Worm (Caenorhabditis elegans): Measurements from ENCODE around the gene ZK938.1.
A peak's percentile ranks its signal among the peaks of the same experiment; 100 is the strongest.

ZK938.1 gene

DNA sequence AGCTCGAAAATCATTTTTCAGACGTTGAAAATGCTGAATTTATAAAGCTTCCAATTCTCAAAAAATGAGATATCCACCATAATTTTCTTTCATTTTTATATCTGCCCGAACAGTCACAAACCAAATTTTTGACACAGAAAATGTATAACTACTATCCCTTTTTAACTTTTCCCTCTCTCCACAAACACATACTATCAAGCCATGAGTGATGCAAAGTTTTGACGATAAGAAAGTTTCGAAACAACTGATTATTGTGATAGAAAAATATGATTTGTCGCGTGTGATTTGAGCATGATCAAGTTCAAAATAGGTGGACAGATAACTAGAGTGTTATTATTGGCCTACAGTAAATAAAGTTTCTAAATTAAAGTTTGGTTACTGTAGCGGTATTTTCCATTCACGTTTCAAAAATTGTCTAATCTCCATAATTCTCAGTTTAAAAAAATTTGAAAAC is 21.7 kb upstream of the ZK938.1 start, which contains the start of gene cyp-13A8:
Gene cyp-13A8, minus strand, starts transcription at position 51 of the 454 bp plus-strand sequence.
- TF ChIP-seq alr-1 (tag; optimal IDR thresholded peaks at IDR 0.05; ENCODE audit: borderline replicate concordance), result no peak
- no peak for TF ChIP-seq aly-2 (tag; optimal IDR thresholded peaks at IDR 0.05)
- peak; percentile 93 for TF ChIP-seq nhr-20 (tag; optimal IDR thresholded peaks at IDR 0.05)
- peak in 1 of 6 experiments; percentile 43 for TF ChIP-seq elt-3 (tag; optimal IDR thresholded peaks at IDR 0.05)
- no peak for TF ChIP-seq ztf-11 (tag; optimal IDR thresholded peaks at IDR 0.05)
- TF ChIP-seq lin-14 (GFP tag; optimal IDR thresholded peaks at IDR 0.05), result peak; percentile 63
- TF ChIP-seq nhr-19 (GFP tag; conservative IDR thresholded peaks at IDR 0.05), result no peak
- no peak for TF ChIP-seq hlh-17 (GFP tag; optimal IDR thresholded peaks at IDR 0.05; ENCODE audit: borderline replicate concordance)
- TF ChIP-seq nhr-76 (tag; optimal IDR thresholded peaks at IDR 0.05), result no peak
- no peak for TF ChIP-seq hpl-2 (GFP tag; optimal IDR thresholded peaks at IDR 0.05)
- no peak for TF ChIP-seq mep-1 (tag; optimal IDR thresholded peaks at IDR 0.05)
- TF ChIP-seq pag-3 (tag; optimal IDR thresholded peaks at IDR 0.05; ENCODE audit: borderline replicate concordance, insufficient read depth), result no peak
- no peak for TF ChIP-seq dpl-1 (GFP tag; optimal IDR thresholded peaks at IDR 0.05)
- TF ChIP-seq snu-23 (GFP tag; optimal IDR thresholded peaks at IDR 0.05), result peak; percentile 23
- TF ChIP-seq ceh-82 (tag; optimal IDR thresholded peaks at IDR 0.05), result no peak
- no peak for TF ChIP-seq C34B4.2 (tag; optimal IDR thresholded peaks at IDR 0.05)
- no peak for TF ChIP-seq egl-13 (tag; optimal IDR thresholded peaks at IDR 0.05)
- TF ChIP-seq elt-2 (tag; optimal IDR thresholded peaks at IDR 0.05), result peak; percentile 66
- no peak for TF ChIP-seq nhr-28 (tag; optimal IDR thresholded peaks at IDR 0.05)
- no peak for TF ChIP-seq ceh-8 (GFP tag; optimal IDR thresholded peaks at IDR 0.05)
- peak; percentile 60 for TF ChIP-seq nhr-85 (tag)
- TF ChIP-seq nhr-12 (tag; optimal IDR thresholded peaks at IDR 0.05), result no peak
- no peak for TF ChIP-seq efl-3 (GFP tag; optimal IDR thresholded peaks at IDR 0.05)
- no peak for TF ChIP-seq irx-1 (tag; optimal IDR thresholded peaks at IDR 0.05)
- TF ChIP-seq grh-1 (GFP tag; IDR thresholded peaks at IDR 0.05), result no peak
- no peak for TF ChIP-seq unc-62 (GFP tag; optimal IDR thresholded peaks at IDR 0.05)
- TF ChIP-seq fos-1 (tag; optimal IDR thresholded peaks at IDR 0.05), result no peak
- no peak for TF ChIP-seq ces-1 (GFP tag; optimal IDR thresholded peaks at IDR 0.05)
- TF ChIP-seq rnt-1 (tag; optimal IDR thresholded peaks at IDR 0.05), result no peak
- TF ChIP-seq nhr-71 (tag; optimal IDR thresholded peaks at IDR 0.05), result peak; percentile 31
- no peak for TF ChIP-seq unc-30 (tag; optimal IDR thresholded peaks at IDR 0.05)
- TF ChIP-seq mab-9 (GFP tag; IDR thresholded peaks at IDR 0.05), result no peak
- TF ChIP-seq lin-35 (GFP tag; optimal IDR thresholded peaks at IDR 0.05), result peak in 1 of 2 experiments; percentile 39
- no peak for TF ChIP-seq efl-1 (optimal IDR thresholded peaks at IDR 0.05)
- TF ChIP-seq efl-1 (GFP tag; optimal IDR thresholded peaks at IDR 0.05 in 1 of 2), result peak in 1 of 2 experiments; percentile 91
- peak; percentile 32 for TF ChIP-seq blmp-1 (tag; optimal IDR thresholded peaks at IDR 0.05)

DNA sequence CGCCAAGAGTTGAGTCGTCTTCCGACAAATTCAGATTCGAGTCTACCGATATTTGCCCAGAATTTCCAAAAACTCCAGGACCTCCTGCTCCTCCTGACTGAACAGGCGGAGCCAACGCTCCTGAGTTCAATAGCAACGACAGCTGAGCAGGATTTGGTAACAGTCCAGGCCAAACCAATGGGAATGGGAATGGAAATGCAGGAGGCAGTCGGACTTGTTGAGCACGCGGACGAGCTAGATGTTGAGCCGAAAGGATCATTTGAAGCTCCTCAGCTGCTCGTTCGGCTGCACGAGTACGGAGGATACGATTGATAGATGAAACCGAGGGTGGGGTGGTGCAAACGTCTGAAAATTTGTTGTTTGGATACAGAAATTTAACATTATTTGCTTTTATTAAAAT is 2.3 kb upstream of the ZK938.1 start:
- no peak for TF ChIP-seq snu-23 (GFP tag; optimal IDR thresholded peaks at IDR 0.05)
- TF ChIP-seq zag-1 (tag; optimal IDR thresholded peaks at IDR 0.05), result no peak
- no peak for TF ChIP-seq skn-1 (tag; optimal IDR thresholded peaks at IDR 0.05)
- no peak for TF ChIP-seq efl-1 (optimal IDR thresholded peaks at IDR 0.05)
- peak in 1 of 2 experiments; percentile 59 for TF ChIP-seq efl-1 (GFP tag; optimal IDR thresholded peaks at IDR 0.05 in 1 of 2)
- TF ChIP-seq C16A3.4 (tag; optimal IDR thresholded peaks at IDR 0.05), result no peak
- TF ChIP-seq ets-5 (GFP tag; IDR thresholded peaks at IDR 0.05), result no peak

DNA sequence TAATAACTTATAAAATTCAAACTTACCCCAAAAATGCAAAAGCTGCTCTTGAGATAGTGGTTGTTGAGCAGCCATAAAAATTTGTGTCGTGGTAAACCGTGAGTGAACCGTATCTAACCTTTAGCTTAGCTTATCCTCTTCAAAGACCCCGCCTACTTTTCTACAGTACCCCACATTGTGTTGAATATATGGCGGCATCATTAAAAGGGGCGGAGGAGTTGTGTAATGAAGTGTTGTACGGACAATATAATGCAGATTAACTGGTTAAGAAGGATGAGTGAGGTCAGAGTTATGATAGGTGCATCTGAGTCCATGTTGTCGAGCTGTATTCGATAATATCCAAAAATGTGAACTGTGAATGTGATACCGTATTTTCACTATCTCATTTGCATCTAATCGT is 1.4 kb upstream of the ZK938.1 start, which contains the start of gene eyg-1:
Gene eyg-1, minus strand, starts transcription at position 101 of the 400 bp plus-strand sequence.
- TF ChIP-seq nhr-19 (GFP tag; conservative IDR thresholded peaks at IDR 0.05), result no peak
- TF ChIP-seq elt-3 (tag; optimal IDR thresholded peaks at IDR 0.05), result no peak
- no peak for TF ChIP-seq efl-3 (GFP tag; optimal IDR thresholded peaks at IDR 0.05)
- no peak for TF ChIP-seq ceh-8 (GFP tag; optimal IDR thresholded peaks at IDR 0.05)
- TF ChIP-seq mef-2 (tag; optimal IDR thresholded peaks at IDR 0.05), result no peak
